Worm (Caenorhabditis elegans) whole organism, L2 larva: ENCODE results near the gene F16G10.14.

Experiments used
- ZK546.5 ChIP-seq: sonication (generic microtip); optimal IDR thresholded peaks from 2 replicates; lab custom pipeline; 2017; ENCODE audit warnings: missing biosample characterization, missing genetic modification characterization
- alr-1 ChIP-seq: fragments of 150-350 bp; optimal IDR thresholded peaks from 2 replicates; lab custom pipeline; 2014; ENCODE audit warnings: missing biosample characterization, missing genetic modification characterization
- ama-1 ChIP-seq: fragments of 150-350 bp; optimal IDR thresholded peaks from 2 replicates; lab custom pipeline; 2018; ENCODE audit warnings: inconsistent platforms
- crh-2 ChIP-seq: sonication (generic microtip); optimal IDR thresholded peaks from 2 replicates; lab custom pipeline; 2017; ENCODE audit warnings: missing biosample characterization, missing genetic modification characterization
- lsy-2 ChIP-seq, 2 experiments: fragments of 150-350 bp in 1 of 2; sonication (generic microtip) in 1 of 2; optimal IDR thresholded peaks; 2 replicates each; lab custom pipeline; 2014 to 2017; ENCODE audit warnings: missing biosample characterization in 2 of 2, missing genetic modification characterization in 2 of 2
- mdl-1 ChIP-seq, 2 experiments: fragments of 150-350 bp in 1 of 2; sonication (generic microtip) in 1 of 2; optimal IDR thresholded peaks; 2 replicates each; lab custom pipeline; 2017; ENCODE audit warnings: missing biosample characterization in 2 of 2, missing genetic modification characterization in 2 of 2
- nhr-12 ChIP-seq: fragments of 150-350 bp; optimal IDR thresholded peaks from 2 replicates; lab custom pipeline; 2014; ENCODE audit warnings: missing biosample characterization, missing genetic modification characterization
- nhr-237 ChIP-seq: fragments of 150-350 bp; optimal IDR thresholded peaks from 2 replicates; lab custom pipeline; 2014; ENCODE audit warnings: missing biosample characterization, missing genetic modification characterization
- sem-4 ChIP-seq: fragments of 150-350 bp; optimal IDR thresholded peaks from 2 replicates; lab custom pipeline; 2014; ENCODE audit warnings: missing biosample characterization, missing genetic modification reagents, missing genetic modification characterization
- skn-1 ChIP-seq: sonication (generic microtip); optimal IDR thresholded peaks from 2 replicates; lab custom pipeline; 2017; ENCODE audit warnings: missing biosample characterization, missing genetic modification characterization
- snpc-4 ChIP-seq: fragments of 150-350 bp; optimal IDR thresholded peaks from 2 replicates; lab custom pipeline; 2014; ENCODE audit warnings: missing biosample characterization, missing genetic modification characterization
- unc-39 ChIP-seq: fragments of 150-350 bp; optimal IDR thresholded peaks from 2 replicates; lab custom pipeline; 2014; ENCODE audit warnings: missing biosample characterization, missing genetic modification characterization
- zag-1 ChIP-seq: fragments of 150-350 bp; optimal IDR thresholded peaks from 2 replicates; lab custom pipeline; 2014; ENCODE audit warnings: missing biosample characterization, missing genetic modification characterization

ce11 chrII:2356795-2357194, 42.0 kb downstream of the F16G10.14 start, which contains the start of gene F43C11.1:
- TF ChIP-seq skn-1 (tag; lab: Kevin White, UChicago) (no peak), lsy-2 (tag; optimal IDR thresholded peaks at IDR 0.05; lab: Kevin White, UChicago) (no peak), snpc-4 (tag; lab: Kevin White, UChicago) (no peak), sem-4 (no peak), mdl-1 (tag; optimal IDR thresholded peaks at IDR 0.05; lab: Kevin White, UChicago) (no peak), nhr-12 (tag; lab: Kevin White, UChicago) (no peak), crh-2 (tag; lab: Kevin White, UChicago) (no peak), ama-1 (lab: Kevin White, UChicago) (no peak), alr-1 (tag; lab: Kevin White, UChicago) (no peak), zag-1 (tag; lab: Kevin White, UChicago) (no peak), nhr-237 (tag; lab: Kevin White, UChicago) (no peak), unc-39 (tag; lab: Kevin White, UChicago) (no peak), ZK546.5 (no peak)
